Worm (Caenorhabditis elegans) whole organism, midembryonic: ENCODE data around the gene Y39A1A.17.

Experiments
- T22C8.4 ChIP-seq: fragments of 200-800 bp; sonication (Bioruptor generic); IDR thresholded peaks from 2 replicates; pipeline ENCODE4 v1.3.6; 2022; ENCODE audit warnings: missing genetic modification characterization, missing compliant biosample characterization
- cog-1 ChIP-seq: sonication (generic microtip); optimal IDR thresholded peaks from 2 replicates; lab custom pipeline; 2016; ENCODE audit warnings: missing genetic modification characterization, missing compliant biosample characterization
- flt-1 ChIP-seq: fragments of 200-800 bp; sonication (Bioruptor generic); IDR thresholded peaks from 2 replicates; pipeline ENCODE4 v1.3.6; 2022; ENCODE audit warnings: missing genetic modification characterization, missing compliant biosample characterization
- klf-2 ChIP-seq: fragments of 200-800 bp; sonication (Bioruptor generic); conservative IDR thresholded peaks from 2 replicates; pipeline ENCODE4 v1.3.6; 2022; ENCODE audit warnings: missing genetic modification reagents, missing genetic modification characterization, missing compliant biosample characterization
- med-1 ChIP-seq: sonication (generic microtip); optimal IDR thresholded peaks from 2 replicates; lab custom pipeline; 2017; ENCODE audit warnings: missing genetic modification characterization, mild to moderate bottlenecking, missing compliant biosample characterization, antibody characterized with exemption, missing genetic modification reagents; ENCODE audit not compliant: insufficient read depth
- ref-1 ChIP-seq: fragments of 200-800 bp; sonication (Bioruptor generic); conservative IDR thresholded peaks from 2 replicates; pipeline ENCODE4 v1.3.6; 2022; ENCODE audit warnings: missing genetic modification reagents, missing genetic modification characterization, missing compliant biosample characterization
- tab-1 ChIP-seq: fragments of 200-800 bp; sonication (Bioruptor generic); IDR thresholded peaks from 2 replicates; pipeline ENCODE4 v1.3.6; 2022; ENCODE audit warnings: missing genetic modification characterization, missing compliant biosample characterization
- ztf-23 ChIP-seq: fragments of 200-800 bp; sonication (Bioruptor generic); IDR thresholded peaks from 2 replicates; pipeline ENCODE4 v1.3.6; 2022; ENCODE audit warnings: missing genetic modification reagents, missing genetic modification characterization, missing compliant biosample characterization
- ztf-29 ChIP-seq: fragments of 200-800 bp; sonication (Bioruptor generic); IDR thresholded peaks from 2 replicates; pipeline ENCODE4 v1.3.6; 2022; ENCODE audit warnings: missing genetic modification reagents, missing genetic modification characterization, missing compliant biosample characterization

Gene Y39A1A.17

DNA sequence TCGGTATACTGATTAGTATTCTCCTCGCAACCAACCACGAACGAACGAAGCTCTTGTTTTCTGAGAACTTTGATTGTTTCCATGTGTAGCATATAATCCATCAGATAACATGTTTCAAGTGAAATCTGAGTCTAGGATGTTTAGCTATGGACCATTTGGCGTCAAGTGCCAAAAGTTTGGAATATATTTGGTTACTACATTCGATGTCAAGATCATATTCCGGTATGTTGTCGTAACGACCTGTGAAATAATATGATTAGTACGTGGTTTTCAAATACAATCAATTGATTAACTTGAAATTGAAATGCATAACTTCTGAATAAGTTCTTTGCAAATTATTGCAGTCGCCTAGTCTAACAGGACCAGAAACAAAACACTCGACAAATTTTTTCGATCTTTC lies at the start of gene Y39A1A.17:
Y39A1A.17 (minus strand) TSS at position 101 of the 400 bp plus-strand sequence.
- TF ChIP-seq ztf-23 (GFP tag; lab: Robert Waterston, UW) (no peak), med-1 (GFP tag; lab: Kevin White, UChicago) (no peak), flt-1 (GFP tag; lab: Robert Waterston, UW) (no peak), ztf-29 (GFP tag; lab: Robert Waterston, UW) (no peak), klf-2 (no peak)

DNA sequence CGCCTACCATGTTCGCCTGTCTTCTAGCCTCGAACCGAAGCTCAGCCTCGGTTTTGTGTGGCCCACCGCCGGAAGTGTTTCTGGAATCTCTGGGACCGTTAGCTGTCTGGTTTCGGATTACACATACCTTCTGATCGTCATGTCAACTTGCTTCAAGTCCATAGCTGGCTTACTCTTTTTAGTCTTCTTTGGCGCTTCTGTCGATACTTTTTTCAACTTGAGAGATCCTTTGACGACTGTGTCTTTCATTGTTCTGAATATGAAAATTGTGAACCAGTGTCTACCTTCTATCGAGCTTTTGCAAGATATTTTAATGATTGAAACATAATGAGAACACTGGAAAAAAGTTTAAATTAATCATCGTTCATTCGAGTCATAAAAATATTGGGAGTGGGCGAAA lies 49.6 kb upstream of the Y39A1A.17 start, which contains the start of gene K01G5.8:
K01G5.8 (minus strand) TSS at position 255 of the 400 bp plus-strand sequence.
- no peak for TF ChIP-seq klf-2
- no peak for TF ChIP-seq ztf-29 (GFP tag; lab: Robert Waterston, UW)
- no peak for TF ChIP-seq cog-1 (tag; lab: Kevin White, UChicago)
- no peak for TF ChIP-seq T22C8.4
- no peak for TF ChIP-seq tab-1
- no peak for TF ChIP-seq med-1 (GFP tag; lab: Kevin White, UChicago)
- TF ChIP-seq flt-1 (GFP tag; lab: Robert Waterston, UW) = no peak
- TF ChIP-seq ref-1 (GFP tag; lab: Robert Waterston, UW) = no peak
- TF ChIP-seq ztf-23 (GFP tag; lab: Robert Waterston, UW) = no peak

DNA sequence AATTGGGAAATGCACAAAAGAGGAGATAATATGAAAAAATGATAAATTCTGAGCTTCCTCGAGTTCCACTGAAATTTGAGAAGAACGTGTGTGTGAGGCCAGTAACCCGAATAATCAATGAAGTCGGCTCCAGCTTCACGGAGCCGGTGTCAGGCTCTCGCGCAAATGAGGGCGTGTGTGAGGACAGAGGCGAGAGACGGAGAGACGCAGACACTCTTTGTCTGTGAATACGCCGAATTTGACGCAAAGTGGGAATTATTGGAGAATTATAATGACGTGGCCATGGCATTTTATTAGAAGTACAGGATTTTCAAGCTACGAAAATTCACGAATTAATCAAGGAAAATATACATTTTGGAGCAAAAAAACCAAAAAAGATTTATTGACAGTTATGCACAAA lies 49.0 kb upstream of the Y39A1A.17 start:
- TF ChIP-seq ref-1 (GFP tag; lab: Robert Waterston, UW) (no peak), med-1 (GFP tag; lab: Kevin White, UChicago) (no peak), tab-1 (no peak), ztf-29 (GFP tag; lab: Robert Waterston, UW) (no peak), ztf-23 (GFP tag; lab: Robert Waterston, UW) (peak; percentile 83), flt-1 (GFP tag; lab: Robert Waterston, UW) (0 out of 2 replicates have a peak, but pooled peaks have one; percentile 51), cog-1 (tag; lab: Kevin White, UChicago) (no peak), klf-2 (no peak), T22C8.4 (no peak)

DNA sequence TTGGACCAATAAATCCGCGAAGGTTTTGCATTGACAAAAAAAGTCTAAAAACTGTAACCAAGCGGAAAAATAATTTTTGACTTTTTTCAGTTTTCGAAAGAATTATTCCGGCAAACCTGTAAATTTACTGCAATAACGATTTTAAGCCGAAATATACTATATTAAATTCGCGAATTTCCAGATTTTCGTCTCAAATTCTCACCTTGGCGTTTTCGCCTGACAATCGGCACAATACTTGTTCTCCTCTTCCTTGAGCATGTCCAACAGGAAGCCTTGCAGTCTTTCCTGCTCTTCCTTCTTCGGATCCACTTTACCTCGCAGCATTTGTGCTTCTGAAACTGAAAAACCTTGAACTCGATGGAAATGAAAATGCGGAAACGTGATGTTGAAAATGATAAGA lies 48.5 kb upstream of the Y39A1A.17 start, which contains the start of gene smap-1:
smap-1 (minus strand) TSS at position 338 of the 400 bp plus-strand sequence.
- TF ChIP-seq ztf-23 (GFP tag; lab: Robert Waterston, UW) = no peak
- no peak for TF ChIP-seq cog-1 (tag; lab: Kevin White, UChicago)
- TF ChIP-seq ref-1 (GFP tag; lab: Robert Waterston, UW) = no peak
- no peak for TF ChIP-seq flt-1 (GFP tag; lab: Robert Waterston, UW)
- TF ChIP-seq T22C8.4 = no peak
- no peak for TF ChIP-seq tab-1
- TF ChIP-seq klf-2 = no peak
- no peak for TF ChIP-seq med-1 (GFP tag; lab: Kevin White, UChicago)
- TF ChIP-seq ztf-29 (GFP tag; lab: Robert Waterston, UW) = no peak

DNA sequence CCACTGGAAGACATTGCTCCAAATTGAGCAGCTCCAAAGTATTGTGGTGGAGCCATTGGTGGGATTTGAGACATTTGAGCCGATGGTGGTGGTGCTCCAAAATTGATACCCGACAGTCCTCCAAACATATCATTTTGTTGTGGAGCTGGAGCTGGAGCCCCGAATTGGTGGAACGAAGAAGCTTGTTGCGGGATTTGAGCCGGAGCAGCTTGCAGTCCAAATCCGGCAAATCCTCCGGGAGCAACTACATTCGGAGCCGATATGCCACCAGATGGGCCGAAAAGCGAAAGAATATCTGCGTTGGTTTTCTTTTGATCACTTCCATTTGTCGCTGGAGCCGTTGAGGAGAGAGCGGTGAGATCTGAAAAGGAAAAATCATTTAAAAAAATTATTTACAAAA lies 47.2 kb upstream of the Y39A1A.17 start:
- TF ChIP-seq med-1 (GFP tag; lab: Kevin White, UChicago) (no peak), T22C8.4 (no peak), klf-2 (no peak), cog-1 (tag; lab: Kevin White, UChicago) (no peak), ztf-23 (GFP tag; lab: Robert Waterston, UW) (no peak), ref-1 (GFP tag; lab: Robert Waterston, UW) (no peak), ztf-29 (GFP tag; lab: Robert Waterston, UW) (no peak), tab-1 (no peak), flt-1 (GFP tag; lab: Robert Waterston, UW) (no peak)

DNA sequence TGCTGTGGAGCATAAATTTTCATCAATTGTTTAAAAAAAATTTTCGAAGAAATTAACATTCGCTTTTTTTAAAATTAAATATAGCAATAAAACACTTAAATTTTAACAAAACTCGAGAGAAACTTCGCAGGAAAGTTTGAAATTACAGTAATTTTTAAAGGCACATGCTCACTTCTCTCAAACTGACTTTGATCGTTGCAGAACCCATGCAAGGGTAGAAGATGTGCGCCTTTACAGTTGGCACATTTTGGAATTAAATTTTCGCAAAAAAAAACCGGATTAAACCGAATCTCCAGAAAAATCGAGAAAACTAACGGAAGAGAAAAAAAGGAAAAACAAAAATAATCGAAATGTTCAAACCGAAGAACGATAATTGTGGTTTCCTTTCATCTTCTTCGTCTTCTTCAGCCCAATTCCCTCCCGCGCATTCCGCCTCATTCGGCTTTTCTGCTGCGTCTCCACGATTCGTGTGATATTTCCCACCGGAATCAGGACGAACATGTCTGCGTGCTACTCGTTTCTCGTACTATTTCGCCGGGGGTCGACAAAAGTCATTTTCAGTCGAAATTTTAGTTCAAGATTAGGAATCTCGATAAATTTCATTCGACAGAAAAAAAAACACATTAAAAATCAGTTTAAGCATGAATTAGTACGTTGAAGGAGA lies 45.5 kb upstream of the Y39A1A.17 start:
- TF ChIP-seq cog-1 (tag; lab: Kevin White, UChicago) (no peak), klf-2 (no peak), flt-1 (GFP tag; lab: Robert Waterston, UW) (no peak), ztf-23 (GFP tag; lab: Robert Waterston, UW) (no peak), med-1 (GFP tag; lab: Kevin White, UChicago) (no peak), ztf-29 (GFP tag; lab: Robert Waterston, UW) (no peak)

DNA sequence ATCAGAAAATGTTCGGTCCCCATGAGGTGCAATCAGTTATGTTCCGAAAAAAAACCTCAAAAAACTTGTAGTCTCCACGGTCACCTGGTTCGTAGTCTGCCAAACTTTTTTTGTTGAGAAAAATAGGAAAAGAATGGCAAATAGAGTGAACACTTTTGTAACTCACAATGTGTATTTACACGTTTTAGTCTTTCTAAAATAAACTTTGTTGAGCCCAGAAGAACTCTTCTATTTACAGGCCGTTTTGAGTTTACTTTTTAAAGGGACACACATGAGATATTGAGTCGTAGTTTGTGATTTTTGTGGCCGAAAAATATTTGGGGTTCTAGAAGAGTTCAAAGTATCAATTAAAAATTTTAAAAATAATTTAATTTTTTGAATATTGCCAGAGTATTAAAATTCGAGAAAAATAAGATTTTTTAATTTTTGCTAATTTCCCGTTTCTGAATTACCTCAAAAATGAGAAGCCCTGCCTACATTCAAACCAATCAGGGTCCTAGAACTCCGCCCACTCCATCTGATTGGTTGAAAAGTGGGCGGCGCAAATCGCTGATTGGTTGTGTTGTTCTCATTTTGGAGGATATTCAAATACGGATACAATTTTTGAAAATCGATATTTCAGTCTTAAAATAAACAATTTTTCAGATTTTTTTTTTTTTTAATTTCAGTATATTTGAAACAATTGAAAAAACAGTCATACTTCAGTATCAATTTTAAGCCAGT lies 43.8 kb upstream of the Y39A1A.17 start:
- TF ChIP-seq ztf-23 (GFP tag; lab: Robert Waterston, UW) = no peak
- no peak for TF ChIP-seq tab-1
- TF ChIP-seq cog-1 (tag; lab: Kevin White, UChicago) = no peak
- TF ChIP-seq ztf-29 (GFP tag; lab: Robert Waterston, UW) = no peak
- no peak for TF ChIP-seq ref-1 (GFP tag; lab: Robert Waterston, UW)
- no peak for TF ChIP-seq T22C8.4
- no peak for TF ChIP-seq med-1 (GFP tag; lab: Kevin White, UChicago)
- TF ChIP-seq flt-1 (GFP tag; lab: Robert Waterston, UW) = no peak
- TF ChIP-seq klf-2 = no peak

DNA sequence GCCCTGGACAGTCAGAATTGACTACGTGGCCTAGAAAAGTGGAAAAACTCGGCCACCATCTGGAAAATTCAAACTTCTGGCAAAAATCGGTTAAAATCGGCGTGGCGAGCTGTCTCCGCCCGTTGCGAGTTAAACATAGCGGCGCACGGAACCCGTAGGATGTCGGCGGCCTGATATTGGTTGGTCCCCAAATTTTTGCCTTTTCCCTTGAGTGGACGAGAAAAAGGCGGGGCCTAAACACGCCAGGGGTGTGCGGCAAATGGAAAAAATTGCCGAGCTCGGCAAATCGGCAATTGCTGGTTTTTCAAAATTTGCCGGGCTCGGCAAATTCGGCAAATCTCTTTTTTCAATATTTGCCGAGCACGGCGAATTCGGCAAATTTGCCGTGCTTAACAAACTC lies 42.4 kb upstream of the Y39A1A.17 start:
- no peak for TF ChIP-seq klf-2
- TF ChIP-seq T22C8.4 = no peak
- TF ChIP-seq cog-1 (tag; lab: Kevin White, UChicago) = no peak
- TF ChIP-seq tab-1 = no peak
- no peak for TF ChIP-seq med-1 (GFP tag; lab: Kevin White, UChicago)
- no peak for TF ChIP-seq ztf-23 (GFP tag; lab: Robert Waterston, UW)
- TF ChIP-seq flt-1 (GFP tag; lab: Robert Waterston, UW) = no peak
- no peak for TF ChIP-seq ref-1 (GFP tag; lab: Robert Waterston, UW)
- no peak for TF ChIP-seq ztf-29 (GFP tag; lab: Robert Waterston, UW)

DNA sequence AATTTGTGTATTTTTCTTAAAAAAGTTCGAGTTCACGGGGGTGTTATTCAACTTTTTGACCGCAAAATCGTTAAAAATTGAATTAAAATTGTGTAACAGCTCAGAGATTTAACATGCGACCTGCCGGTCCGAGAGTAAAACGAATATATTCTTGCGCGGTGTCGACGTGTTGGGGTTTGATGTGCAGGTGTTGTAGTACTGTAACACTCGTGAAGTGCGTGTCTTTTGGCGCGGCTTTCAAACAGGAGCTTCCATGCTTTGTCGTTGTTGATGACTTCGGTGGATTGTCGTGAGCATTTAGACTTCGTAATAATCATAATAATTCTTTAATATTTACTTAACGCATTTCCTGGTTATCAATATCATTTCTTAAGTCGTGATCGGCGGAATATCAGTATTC lies 39.6 kb upstream of the Y39A1A.17 start, which contains the start of gene tat-3:
tat-3 (minus strand) TSS at position 196 of the 400 bp plus-strand sequence.
- TF ChIP-seq med-1 (GFP tag; lab: Kevin White, UChicago) (no peak), tab-1 (no peak), T22C8.4 (no peak), flt-1 (GFP tag; lab: Robert Waterston, UW) (no peak), klf-2 (no peak), ztf-23 (GFP tag; lab: Robert Waterston, UW) (no peak), ref-1 (GFP tag; lab: Robert Waterston, UW) (no peak), ztf-29 (GFP tag; lab: Robert Waterston, UW) (no peak), cog-1 (tag; lab: Kevin White, UChicago) (no peak)
